Worm (Caenorhabditis elegans): ENCODE data around the gene cccp-1.
A peak's percentile ranks its signal among the peaks of the same experiment; 100 is the strongest.

Gene cccp-1

DNA sequence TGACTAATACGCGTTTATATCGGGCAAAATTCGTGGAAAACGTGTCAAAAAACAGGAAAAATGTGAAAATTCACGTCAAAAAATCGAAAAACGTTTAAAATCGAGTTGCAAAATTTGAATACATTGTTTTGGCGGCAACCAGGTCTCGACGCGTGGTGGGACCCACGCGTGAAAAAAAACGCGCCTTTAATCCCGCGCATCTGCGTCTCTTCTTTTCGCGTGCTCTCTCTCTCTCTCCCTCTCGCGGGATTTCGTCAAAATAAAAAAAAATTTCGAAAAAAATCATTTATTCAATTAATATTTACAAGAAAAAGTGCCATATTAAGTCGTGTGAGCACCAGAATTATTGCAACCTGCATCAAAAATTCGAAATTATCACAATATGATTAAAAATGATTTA, 19.4 kb upstream of the cccp-1 start, which contains the start of gene ani-1 (continued):
- peak; percentile 70 for TF ChIP-seq lin-14 (GFP tag; optimal IDR thresholded peaks at IDR 0.05)
- TF ChIP-seq C34B4.2 (tag; optimal IDR thresholded peaks at IDR 0.05): no peak
- TF ChIP-seq dpl-1 (GFP tag; optimal IDR thresholded peaks at IDR 0.05): peak; percentile 88 to 92 (median 90)
- peak; percentile 66 for TF ChIP-seq xbp-1 (tag; optimal IDR thresholded peaks at IDR 0.05)
- TF ChIP-seq nhr-76 (tag; optimal IDR thresholded peaks at IDR 0.05): no peak
- no peak for TF ChIP-seq ceh-63 (GFP tag; optimal IDR thresholded peaks at IDR 0.05)
- TF ChIP-seq hlh-17 (GFP tag; optimal IDR thresholded peaks at IDR 0.05; ENCODE audit: borderline replicate concordance): no peak
- TF ChIP-seq skn-1 (tag; optimal IDR thresholded peaks at IDR 0.05): peak; percentile 61
- TF ChIP-seq jun-1 (tag; optimal IDR thresholded peaks at IDR 0.05): no peak
- no peak for TF ChIP-seq lir-3 (tag; optimal IDR thresholded peaks at IDR 0.05; ENCODE audit: poor library complexity)
- no peak for TF ChIP-seq sox-4 (tag; optimal IDR thresholded peaks at IDR 0.05)
- peak; percentile 19 for TF ChIP-seq dsc-1 (tag; optimal IDR thresholded peaks at IDR 0.05)
- peak; percentile 68 for TF ChIP-seq tbx-2 (tag; optimal IDR thresholded peaks at IDR 0.05)
- peak in 1 of 6 experiments; percentile 42 for TF ChIP-seq elt-3 (tag; optimal IDR thresholded peaks at IDR 0.05)
- TF ChIP-seq swsn-7 (tag; optimal IDR thresholded peaks at IDR 0.05): peak; percentile 59
- TF ChIP-seq C04F5.9 (tag; optimal IDR thresholded peaks at IDR 0.05): no peak
- peak; percentile 67 for TF ChIP-seq lin-39 (tag; optimal IDR thresholded peaks at IDR 0.05)
- no peak for TF ChIP-seq nhr-237 (tag; optimal IDR thresholded peaks at IDR 0.05)
- TF ChIP-seq pqm-1 (tag; optimal IDR thresholded peaks at IDR 0.05): no peak
- TF ChIP-seq elt-2 (tag; optimal IDR thresholded peaks at IDR 0.05): no peak
- TF ChIP-seq unc-30 (tag; optimal IDR thresholded peaks at IDR 0.05): no peak
- no peak for TF ChIP-seq sptf-1 (tag; optimal IDR thresholded peaks at IDR 0.05)
- peak; percentile 43 for TF ChIP-seq nhr-77 (tag; optimal IDR thresholded peaks at IDR 0.05)
- peak; percentile 79 for TF ChIP-seq nhr-47 (tag; optimal IDR thresholded peaks at IDR 0.05)
- no peak for TF ChIP-seq nhr-12 (tag; optimal IDR thresholded peaks at IDR 0.05)
- TF ChIP-seq unc-130 (tag; optimal IDR thresholded peaks at IDR 0.05): peak; percentile 75
- no peak for TF ChIP-seq blmp-1 (tag; optimal IDR thresholded peaks at IDR 0.05)
- peak; percentile 54 for TF ChIP-seq F16B12.6 (tag; optimal IDR thresholded peaks at IDR 0.05)
- TF ChIP-seq nhr-85 (tag): peak; percentile 84
- peak; percentile 45 for TF ChIP-seq ceh-8 (GFP tag; optimal IDR thresholded peaks at IDR 0.05)
- no peak for TF ChIP-seq fkh-10 (GFP tag; optimal IDR thresholded peaks at IDR 0.05)
- no peak for TF ChIP-seq nhr-28 (tag; optimal IDR thresholded peaks at IDR 0.05)
- TF ChIP-seq hpl-2 (GFP tag; optimal IDR thresholded peaks at IDR 0.05): no peak
- TF ChIP-seq lin-15B (tag; optimal IDR thresholded peaks at IDR 0.05): peak; percentile 65
- TF ChIP-seq pag-3 (tag; optimal IDR thresholded peaks at IDR 0.05; ENCODE audit: borderline replicate concordance, insufficient read depth): no peak
- peak; percentile 35 to 83 (median 60) for TF ChIP-seq ceh-82 (tag; optimal IDR thresholded peaks at IDR 0.05)
- TF ChIP-seq nhr-20 (tag; optimal IDR thresholded peaks at IDR 0.05): peak; percentile 58
- no peak for TF ChIP-seq aly-2 (tag; optimal IDR thresholded peaks at IDR 0.05)
- peak in 1 of 2 experiments; percentile 46 for TF ChIP-seq mdl-1 (tag; optimal IDR thresholded peaks at IDR 0.05)
- no peak for TF ChIP-seq unc-98 (GFP tag; IDR thresholded peaks at IDR 0.05)
- TF ChIP-seq nhr-90 (tag; optimal IDR thresholded peaks at IDR 0.05; ENCODE audit: poor library complexity): peak; percentile 49
- TF ChIP-seq vab-15 (tag; optimal IDR thresholded peaks at IDR 0.05): no peak
- TF ChIP-seq snpc-4 (tag; optimal IDR thresholded peaks at IDR 0.05): no peak
- TF ChIP-seq aha-1 (tag; optimal IDR thresholded peaks at IDR 0.05): no peak
- peak; percentile 71 for TF ChIP-seq snu-23 (GFP tag; optimal IDR thresholded peaks at IDR 0.05)
- no peak for TF ChIP-seq Y116A8C.19 (tag; optimal IDR thresholded peaks at IDR 0.05; ENCODE audit: borderline replicate concordance)
- peak in 1 of 2 experiments; percentile 17 for TF ChIP-seq ztf-11 (tag; optimal IDR thresholded peaks at IDR 0.05)
- TF ChIP-seq zag-1 (tag; optimal IDR thresholded peaks at IDR 0.05): no peak
- peak; percentile 81 for TF ChIP-seq C16A3.4 (tag; optimal IDR thresholded peaks at IDR 0.05)
- no peak for TF ChIP-seq egl-13 (tag; optimal IDR thresholded peaks at IDR 0.05)
- no peak for TF ChIP-seq alr-1 (tag; optimal IDR thresholded peaks at IDR 0.05; ENCODE audit: borderline replicate concordance)
- TF ChIP-seq fos-1 (tag; optimal IDR thresholded peaks at IDR 0.05): no peak
